Worm (Caenorhabditis elegans) whole organism, L2 larva: ENCODE data around the gene skn-1.

Experiments used
- R02D3.7 ChIP-seq: fragments of 150-350 bp; optimal IDR thresholded peaks from 2 replicates; lab custom pipeline; 2014; ENCODE audit warnings: missing biosample characterization, missing genetic modification characterization
- ZK546.5 ChIP-seq: sonication (generic microtip); optimal IDR thresholded peaks from 2 replicates; lab custom pipeline; 2017; ENCODE audit warnings: missing biosample characterization, missing genetic modification characterization
- alr-1 ChIP-seq: fragments of 150-350 bp; optimal IDR thresholded peaks from 2 replicates; lab custom pipeline; 2014; ENCODE audit warnings: missing biosample characterization, missing genetic modification characterization
- aly-2 ChIP-seq: fragments of 150-350 bp; optimal IDR thresholded peaks from 2 replicates; lab custom pipeline; 2014; ENCODE audit warnings: missing biosample characterization, missing genetic modification characterization
- ama-1 ChIP-seq: fragments of 150-350 bp; optimal IDR thresholded peaks from 2 replicates; lab custom pipeline; 2018; ENCODE audit warnings: inconsistent platforms
- ceh-16 ChIP-seq: fragments of 150-350 bp; optimal IDR thresholded peaks from 2 replicates; lab custom pipeline; 2014; ENCODE audit warnings: missing biosample characterization, missing genetic modification characterization
- crh-2 ChIP-seq: sonication (generic microtip); optimal IDR thresholded peaks from 2 replicates; lab custom pipeline; 2017; ENCODE audit warnings: missing biosample characterization, missing genetic modification characterization
- elt-1 ChIP-seq: fragments of 150-350 bp; optimal IDR thresholded peaks from 2 replicates; lab custom pipeline; 2014; ENCODE audit warnings: missing biosample characterization, missing genetic modification characterization
- elt-3 ChIP-seq: sonication (generic microtip); optimal IDR thresholded peaks from 2 replicates; lab custom pipeline; 2017; ENCODE audit warnings: missing biosample characterization, missing genetic modification characterization
- fos-1 ChIP-seq: fragments of 150-350 bp; optimal IDR thresholded peaks from 2 replicates; lab custom pipeline; 2014; ENCODE audit warnings: missing biosample characterization, missing genetic modification characterization
- gmeb-1 ChIP-seq: fragments of 150-350 bp; optimal IDR thresholded peaks from 2 replicates; lab custom pipeline; 2014; ENCODE audit warnings: missing biosample characterization, missing genetic modification characterization
- lin-13 ChIP-seq: fragments of 150-350 bp; optimal IDR thresholded peaks from 2 replicates; lab custom pipeline; 2014; ENCODE audit warnings: missing biosample characterization, missing genetic modification reagents, missing genetic modification characterization
- lin-39 ChIP-seq: fragments of 150-350 bp; optimal IDR thresholded peaks from 2 replicates; lab custom pipeline; 2014; ENCODE audit warnings: missing biosample characterization, missing genetic modification reagents, missing genetic modification characterization
- mab-5 ChIP-seq: fragments of 150-350 bp; optimal IDR thresholded peaks from 2 replicates; lab custom pipeline; 2014; ENCODE audit warnings: missing biosample characterization, missing genetic modification characterization
- mbf-1 ChIP-seq: sonication (generic microtip); optimal IDR thresholded peaks from 2 replicates; lab custom pipeline; 2017; ENCODE audit warnings: missing biosample characterization, missing genetic modification characterization
- mdl-1 ChIP-seq, 2 experiments: fragments of 150-350 bp in 1 of 2; sonication (generic microtip) in 1 of 2; optimal IDR thresholded peaks; 2 replicates each; lab custom pipeline; 2017; ENCODE audit warnings: missing biosample characterization in 2 of 2, missing genetic modification characterization in 2 of 2
- nhr-11 ChIP-seq: fragments of 150-350 bp; optimal IDR thresholded peaks from 2 replicates; lab custom pipeline; 2014; ENCODE audit warnings: missing biosample characterization, missing genetic modification characterization
- nhr-12 ChIP-seq: fragments of 150-350 bp; optimal IDR thresholded peaks from 2 replicates; lab custom pipeline; 2014; ENCODE audit warnings: missing biosample characterization, missing genetic modification characterization
- nhr-129 ChIP-seq: fragments of 150-350 bp; optimal IDR thresholded peaks from 2 replicates; lab custom pipeline; 2014; ENCODE audit warnings: missing biosample characterization, missing genetic modification characterization
- nhr-21 ChIP-seq: fragments of 150-350 bp; optimal IDR thresholded peaks from 2 replicates; lab custom pipeline; 2014; ENCODE audit warnings: missing biosample characterization, missing genetic modification characterization
- nhr-23 ChIP-seq: fragments of 150-350 bp; optimal IDR thresholded peaks from 2 replicates; lab custom pipeline; 2014; ENCODE audit warnings: missing biosample characterization, missing genetic modification reagents, missing genetic modification characterization
- nhr-237 ChIP-seq: fragments of 150-350 bp; optimal IDR thresholded peaks from 2 replicates; lab custom pipeline; 2014; ENCODE audit warnings: missing biosample characterization, missing genetic modification characterization
- nhr-25 ChIP-seq: fragments of 150-350 bp; sonication (generic microtip); optimal IDR thresholded peaks from 3 replicates; lab custom pipeline; 2014; ENCODE audit warnings: missing biosample characterization, missing genetic modification characterization
- nhr-6 ChIP-seq: fragments of 150-350 bp; optimal IDR thresholded peaks from 2 replicates; lab custom pipeline; 2014; ENCODE audit warnings: missing biosample characterization, missing genetic modification characterization
- nhr-77 ChIP-seq: fragments of 150-350 bp; optimal IDR thresholded peaks from 2 replicates; lab custom pipeline; 2014; ENCODE audit warnings: missing biosample characterization, missing genetic modification characterization
- peb-1 ChIP-seq: fragments of 150-350 bp; optimal IDR thresholded peaks from 2 replicates; lab custom pipeline; 2014; ENCODE audit warnings: missing biosample characterization, missing genetic modification characterization
- sem-4 ChIP-seq: fragments of 150-350 bp; optimal IDR thresholded peaks from 2 replicates; lab custom pipeline; 2014; ENCODE audit warnings: missing biosample characterization, missing genetic modification reagents, missing genetic modification characterization
- skn-1 ChIP-seq: sonication (generic microtip); optimal IDR thresholded peaks from 2 replicates; lab custom pipeline; 2017; ENCODE audit warnings: missing biosample characterization, missing genetic modification characterization
- sma-3 ChIP-seq: sonication (generic microtip); optimal IDR thresholded peaks from 2 replicates; lab custom pipeline; 2016; ENCODE audit warnings: missing genetic modification reagents, missing genetic modification characterization, missing compliant biosample characterization
- unc-55 ChIP-seq: fragments of 150-350 bp; sonication (generic microtip); optimal IDR thresholded peaks from 3 replicates; lab custom pipeline; 2014; ENCODE audit warnings: missing biosample characterization, missing genetic modification reagents, missing genetic modification characterization
- unc-62 ChIP-seq: fragments of 150-350 bp; optimal IDR thresholded peaks from 2 replicates; lab custom pipeline; 2014; ENCODE audit warnings: missing biosample characterization, missing genetic modification reagents, missing genetic modification characterization
- zag-1 ChIP-seq: fragments of 150-350 bp; optimal IDR thresholded peaks from 2 replicates; lab custom pipeline; 2014; ENCODE audit warnings: missing biosample characterization, missing genetic modification characterization
- ztf-11 ChIP-seq: sonication (generic microtip); optimal IDR thresholded peaks from 2 replicates; lab custom pipeline; 2017; ENCODE audit warnings: missing biosample characterization, missing genetic modification characterization
- ztf-4 ChIP-seq: fragments of 150-350 bp; optimal IDR thresholded peaks from 2 replicates; lab custom pipeline; 2014; ENCODE audit warnings: missing biosample characterization, missing genetic modification characterization

skn-1 gene

DNA sequence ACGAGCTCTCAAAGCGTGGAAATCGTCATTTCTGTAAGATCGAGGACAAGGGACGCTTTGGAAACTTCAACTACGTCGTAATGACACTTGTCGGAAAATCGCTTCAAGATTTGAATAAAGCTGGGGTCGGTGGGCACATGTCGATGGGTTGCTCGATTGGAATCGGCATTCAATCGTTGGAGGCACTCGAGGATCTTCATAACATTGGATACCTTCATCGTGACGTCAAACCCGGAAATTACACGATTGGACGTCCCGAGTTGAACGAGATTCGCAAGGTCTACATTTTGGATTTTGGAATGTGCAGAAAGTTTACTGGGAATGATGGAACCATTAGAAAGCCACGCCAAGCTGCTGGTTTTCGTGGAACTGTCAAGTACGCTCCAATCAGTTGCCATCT, 27.6 kb downstream of the skn-1 start:
- TF ChIP-seq aly-2 (tag; lab: Kevin White, UChicago) (no peak), mdl-1 (tag; optimal IDR thresholded peaks at IDR 0.05; lab: Kevin White, UChicago) (no peak), nhr-77 (tag; lab: Kevin White, UChicago) (no peak), gmeb-1 (tag; lab: Kevin White, UChicago) (no peak), alr-1 (tag; lab: Kevin White, UChicago) (no peak), ZK546.5 (tag; lab: Kevin White, UChicago) (no peak), nhr-12 (tag; lab: Kevin White, UChicago) (no peak), lin-39 (tag; lab: Kevin White, UChicago) (no peak), nhr-129 (tag; lab: Kevin White, UChicago) (no peak), mbf-1 (tag; lab: Kevin White, UChicago) (no peak), ceh-16 (tag; lab: Kevin White, UChicago) (no peak), skn-1 (tag; lab: Kevin White, UChicago) (no peak), nhr-23 (tag; lab: Kevin White, UChicago) (no peak), ama-1 (lab: Kevin White, UChicago) (no peak)

DNA sequence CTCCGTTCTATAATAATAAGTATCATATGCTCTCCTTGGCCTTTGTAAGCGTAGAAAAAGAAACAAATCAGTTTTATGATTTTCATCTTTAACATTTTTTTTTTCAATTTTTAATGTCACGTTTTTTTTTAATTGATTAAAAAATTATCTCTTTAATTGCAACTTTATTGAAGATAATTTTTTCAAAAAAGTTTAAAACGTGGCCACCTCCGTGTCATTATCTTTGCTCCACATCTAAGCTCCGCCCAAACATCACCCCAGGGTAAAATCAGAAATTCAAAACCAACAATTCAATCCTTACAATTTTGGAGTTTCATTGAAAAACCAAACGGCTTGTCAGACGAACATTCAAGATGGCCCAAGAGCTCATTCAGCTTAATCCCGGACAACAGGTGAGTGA, 28.6 kb downstream of the skn-1 start, which contains the start of gene ttbk-8.2:
TSS of gene ttbk-8.2 (plus strand) at position 301 of the 400 bp plus-strand sequence.
- TF ChIP-seq ztf-11 (tag; lab: Kevin White, UChicago): no peak

- no peak for TF ChIP-seq ztf-4 (tag; lab: Kevin White, UChicago)
- TF ChIP-seq unc-55 (GFP tag; lab: Kevin White, UChicago): no peak
- no peak for TF ChIP-seq R02D3.7 (tag; lab: Kevin White, UChicago)
- TF ChIP-seq aly-2 (tag; lab: Kevin White, UChicago): no peak
- TF ChIP-seq nhr-129 (tag; lab: Kevin White, UChicago): no peak
- no peak for TF ChIP-seq ztf-11 (tag; lab: Kevin White, UChicago)
- TF ChIP-seq nhr-77 (tag; lab: Kevin White, UChicago): no peak
- no peak for TF ChIP-seq nhr-237 (tag; lab: Kevin White, UChicago)
- no peak for TF ChIP-seq nhr-21 (tag; lab: Kevin White, UChicago)
- no peak for TF ChIP-seq lin-39 (tag; lab: Kevin White, UChicago)
- no peak for TF ChIP-seq lin-13 (GFP tag; lab: Kevin White, UChicago)
- no peak for TF ChIP-seq mbf-1 (tag; lab: Kevin White, UChicago)
- no peak for TF ChIP-seq peb-1 (tag; lab: Kevin White, UChicago)
- no peak for TF ChIP-seq nhr-25 (tag; lab: Kevin White, UChicago)
- TF ChIP-seq sem-4 (tag; lab: Kevin White, UChicago): no peak
- TF ChIP-seq elt-3 (tag; lab: Kevin White, UChicago): no peak
- no peak for TF ChIP-seq unc-62 (GFP tag; lab: Kevin White, UChicago)
These were observed 30.0 kb downstream of the skn-1 start, which contains the start of gene srd-12 for ce11 chrIV:5630156-5630555. srd-12 (minus strand) TSS chrIV:5630256.

ce11 chrIV:5627056-5627455, 33.1 kb downstream of the skn-1 start, which contains the start of gene srsx-14:
srsx-14 (minus strand) TSS chrIV:5627156.
- no peak for TF ChIP-seq unc-55 (GFP tag; lab: Kevin White, UChicago)
- TF ChIP-seq ZK546.5 (tag; lab: Kevin White, UChicago): no peak
- TF ChIP-seq nhr-11 (tag; lab: Kevin White, UChicago): no peak
- TF ChIP-seq nhr-6 (tag; lab: Kevin White, UChicago): no peak
- TF ChIP-seq elt-3 (tag; lab: Kevin White, UChicago): no peak
- TF ChIP-seq ztf-11 (tag; lab: Kevin White, UChicago): no peak
- no peak for TF ChIP-seq sem-4 (tag; lab: Kevin White, UChicago)
- no peak for TF ChIP-seq nhr-12 (tag; lab: Kevin White, UChicago)
- TF ChIP-seq sma-3: no peak
- no peak for TF ChIP-seq fos-1 (tag; lab: Kevin White, UChicago)
- no peak for TF ChIP-seq mab-5 (tag; lab: Kevin White, UChicago)

- TF ChIP-seq nhr-237 (tag; lab: Kevin White, UChicago) (no peak), lin-39 (tag; lab: Kevin White, UChicago) (no peak), ZK546.5 (tag; lab: Kevin White, UChicago) (no peak), elt-1 (no peak), unc-55 (GFP tag; lab: Kevin White, UChicago) (no peak), zag-1 (no peak), aly-2 (tag; lab: Kevin White, UChicago) (no peak), crh-2 (tag; lab: Kevin White, UChicago) (no peak)
These were observed 36.5 kb downstream of the skn-1 start, which contains the start of gene srsx-15 for ce11 chrIV:5623718-5624117. srsx-15 (minus strand) TSS chrIV:5623818.
